Worm (Caenorhabditis elegans): ENCODE results near the gene F35D11.3.

DNA sequence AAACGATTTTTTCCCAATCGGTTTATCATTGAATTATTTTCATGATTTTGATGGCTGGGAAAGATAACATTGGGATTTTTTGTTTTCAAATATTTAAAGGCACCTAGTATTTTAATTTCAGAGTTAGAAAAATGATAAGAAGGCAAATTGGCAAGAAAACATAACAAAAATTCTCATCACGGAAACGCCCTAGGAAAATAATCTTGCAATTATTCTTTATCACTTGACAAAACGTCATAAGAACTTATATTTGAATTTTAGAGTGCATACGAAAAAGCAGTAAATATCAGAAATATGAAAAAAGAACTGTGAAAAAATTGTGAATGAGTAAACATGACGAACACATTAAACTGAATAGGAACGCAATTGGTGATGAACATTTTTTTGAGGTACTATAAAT is 49.2 kb downstream of the F35D11.3 start:
- no peak for TF ChIP-seq him-1 (tag; optimal IDR thresholded peaks at IDR 0.05)
- no peak for TF ChIP-seq dao-5 (tag; optimal IDR thresholded peaks at IDR 0.05)

Measured in whole organism, L4/young adult.